Worm (Caenorhabditis elegans): Measurements from ENCODE around the gene F54C9.7.

DNA sequence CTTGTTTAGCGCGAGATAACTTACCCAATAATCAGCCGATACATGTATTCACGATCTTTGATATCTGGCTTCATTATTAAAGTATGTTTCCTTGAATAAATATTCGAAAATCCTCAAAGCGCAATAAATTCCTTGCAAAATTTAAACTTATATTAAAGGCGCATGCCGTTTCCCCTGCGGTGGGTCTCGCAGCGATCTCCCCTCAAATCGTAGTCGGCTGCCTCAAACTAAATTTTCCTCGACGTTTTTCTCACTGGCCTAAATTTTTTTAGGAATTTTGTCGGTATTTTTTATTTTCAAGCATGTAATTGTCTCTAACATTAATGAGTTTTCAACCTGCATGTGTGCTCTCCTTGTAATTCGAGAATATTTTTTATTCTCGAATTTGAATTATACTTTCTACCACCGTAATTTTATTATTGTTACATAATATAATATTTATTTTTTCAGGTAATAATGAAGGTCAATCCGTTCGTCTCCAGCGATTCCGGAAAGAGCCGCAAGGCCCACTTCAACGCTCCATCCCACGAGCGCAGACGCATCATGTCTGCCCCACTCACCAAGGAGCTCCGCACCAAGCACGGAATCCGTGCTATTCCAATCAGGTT, 29.3 kb downstream of the F54C9.7 start, which contains the start of the genes cpf-1 and rpl-26:
- TF ChIP-seq unc-39 (tag; optimal IDR thresholded peaks at IDR 0.05): no peak
- no peak for TF ChIP-seq snpc-4 (tag; optimal IDR thresholded peaks at IDR 0.05)
- TF ChIP-seq ham-2 (GFP tag; optimal IDR thresholded peaks at IDR 0.05): no peak
